Fruit fly (Drosophila melanogaster) whole organism, embryonic: ENCODE measurements around the gene ninaC.

ENCODE experiments used
- Antp ChIP-seq: fragments of 200-800 bp; sonication (Bioruptor generic); optimal IDR thresholded peaks from 3 replicates; lab custom pipeline; 2016; ENCODE audit warnings: missing biosample characterization, missing genetic modification characterization
- CG10267 ChIP-seq: fragments of 200-800 bp; sonication (Bioruptor generic); optimal IDR thresholded peaks from 2 replicates; lab custom pipeline; 2018; ENCODE audit warnings: missing biosample characterization, mild to moderate bottlenecking, missing genetic modification characterization, moderate library complexity
- CG10959 ChIP-seq: fragments of 200-800 bp; sonication (Bioruptor generic); IDR thresholded peaks from 2 replicates; pipeline ENCODE4 v1.3.6; 2022; ENCODE audit warnings: missing biosample characterization, missing genetic modification characterization
- CG12659 ChIP-seq: fragments of 200-800 bp; sonication (Bioruptor generic); optimal IDR thresholded peaks from 3 replicates; lab custom pipeline; 2017; ENCODE audit warnings: mild to moderate bottlenecking, missing biosample characterization, missing genetic modification reagents, missing genetic modification characterization
- CG13296 ChIP-seq: fragments of 200-800 bp; sonication (Bioruptor generic); optimal IDR thresholded peaks from 3 replicates; lab custom pipeline; 2018; ENCODE audit warnings: missing biosample characterization, mild to moderate bottlenecking, missing genetic modification characterization
- CG14710 ChIP-seq: fragments of 200-800 bp; sonication (Bioruptor generic); optimal IDR thresholded peaks from 3 replicates; lab custom pipeline; 2019; ENCODE audit warnings: missing biosample characterization, mild to moderate bottlenecking, missing genetic modification characterization, moderate library complexity
- CG15011 ChIP-seq: fragments of 200-800 bp; sonication (Bioruptor generic); optimal IDR thresholded peaks from 3 replicates; lab custom pipeline; 2018; ENCODE audit warnings: missing biosample characterization, mild to moderate bottlenecking, missing genetic modification characterization
- CG18619 ChIP-seq: fragments of 200-800 bp; sonication (Bioruptor generic); optimal IDR thresholded peaks from 3 replicates; lab custom pipeline; 2017; ENCODE audit warnings: missing biosample characterization, mild to moderate bottlenecking, missing genetic modification characterization
- CG2678 ChIP-seq: fragments of 200-800 bp; sonication (Bioruptor generic); optimal IDR thresholded peaks from 3 replicates; lab custom pipeline; 2019; ENCODE audit warnings: missing biosample characterization, mild to moderate bottlenecking, missing genetic modification characterization, moderate library complexity
- CG3065 ChIP-seq: fragments of 200-800 bp; sonication (Bioruptor generic); optimal IDR thresholded peaks from 2 replicates; lab custom pipeline; 2016; ENCODE audit warnings: missing biosample characterization, missing genetic modification characterization
- CG5953 ChIP-seq: fragments of 200-800 bp; sonication (Bioruptor generic); IDR thresholded peaks from 2 replicates; pipeline ENCODE4 v1.3.6; 2022; ENCODE audit warnings: missing biosample characterization, missing genetic modification characterization
- CG6254 ChIP-seq: fragments of 200-800 bp; sonication (Bioruptor generic); optimal IDR thresholded peaks from 3 replicates; lab custom pipeline; 2017; ENCODE audit warnings: mild to moderate bottlenecking, missing biosample characterization, missing genetic modification reagents, missing genetic modification characterization
- CG6765 ChIP-seq: fragments of 200-800 bp; sonication (Bioruptor generic); optimal IDR thresholded peaks from 3 replicates; lab custom pipeline; 2017; ENCODE audit warnings: missing biosample characterization, mild to moderate bottlenecking, missing genetic modification characterization
- CG6791 ChIP-seq: fragments of 200-800 bp; sonication (Bioruptor generic); IDR thresholded peaks from 3 replicates; pipeline ENCODE4 v1.3.6; 2022; ENCODE audit warnings: missing biosample characterization, missing genetic modification characterization; ENCODE audit not compliant: partially characterized antibody
- CG7556 ChIP-seq: fragments of 200-800 bp; sonication (Bioruptor generic); optimal IDR thresholded peaks from 2 replicates; lab custom pipeline; 2017; ENCODE audit warnings: missing biosample characterization, mild to moderate bottlenecking, missing genetic modification characterization
- CG7745 ChIP-seq: fragments of 200-800 bp; sonication (Bioruptor generic); optimal IDR thresholded peaks from 2 replicates; lab custom pipeline; 2018; ENCODE audit warnings: missing biosample characterization, mild to moderate bottlenecking, missing genetic modification characterization, moderate library complexity
- CG8478 ChIP-seq: fragments of >200 bp; optimal IDR thresholded peaks from 2 replicates; lab custom pipeline; 2018
- D19A ChIP-seq: fragments of 200-800 bp; optimal IDR thresholded peaks from 3 replicates; lab custom pipeline; 2019; ENCODE audit warnings: missing biosample characterization, mild to moderate bottlenecking, missing genetic modification characterization, moderate library complexity
- Dbx ChIP-seq: fragments of 200-800 bp; sonication (Bioruptor generic); IDR thresholded peaks from 3 replicates; pipeline ENCODE4 v1.3.6; 2022; ENCODE audit warnings: missing biosample characterization, missing genetic modification characterization
- Drgx ChIP-seq: fragments of 200-800 bp; sonication (Bioruptor generic); IDR thresholded peaks from 2 replicates; pipeline ENCODE4 v1.3.6; 2022; ENCODE audit warnings: missing biosample characterization, missing genetic modification characterization
- Elba2 ChIP-seq: fragments of 200-800 bp; sonication (Bioruptor generic); optimal IDR thresholded peaks from 3 replicates; lab custom pipeline; 2016; ENCODE audit warnings: missing biosample characterization, missing genetic modification characterization
- Fer1 ChIP-seq: fragments of 200-800 bp; sonication (Bioruptor generic); optimal IDR thresholded peaks from 2 replicates; lab custom pipeline; 2017; ENCODE audit warnings: missing biosample characterization, mild to moderate bottlenecking, missing genetic modification characterization
- Hmr ChIP-seq: fragments of 200-800 bp; sonication (Bioruptor generic); optimal IDR thresholded peaks from 3 replicates; lab custom pipeline; 2017; ENCODE audit warnings: mild to moderate bottlenecking, missing biosample characterization, missing genetic modification reagents, missing genetic modification characterization
- Hr39 ChIP-seq: fragments of >200 bp; optimal IDR thresholded peaks from 2 replicates; lab custom pipeline; 2017
- Lim3 ChIP-seq: fragments of 200-800 bp; sonication (Bioruptor generic); IDR thresholded peaks from 2 replicates; pipeline ENCODE4 v1.3.6; 2022; ENCODE audit warnings: missing biosample characterization, missing genetic modification characterization
- Med ChIP-seq: fragments of 200-800 bp; sonication (Bioruptor generic); peaks from one replicate; lab custom pipeline; 2016; ENCODE audit warnings: missing biosample characterization, missing genetic modification characterization, mild to moderate bottlenecking, inconsistent platforms, moderate library complexity
- Meics ChIP-seq: fragments of 200-800 bp; sonication (Bioruptor generic); optimal IDR thresholded peaks from 2 replicates; lab custom pipeline; 2017; ENCODE audit warnings: missing biosample characterization, mild to moderate bottlenecking, missing genetic modification characterization
- Oaz ChIP-seq: fragments of 200-800 bp; sonication (Bioruptor generic); IDR thresholded peaks from 2 replicates; pipeline ENCODE4 v1.3.6; 2022; ENCODE audit warnings: missing biosample characterization, missing genetic modification characterization
- Six4 ChIP-seq: fragments of 200-800 bp; sonication (Bioruptor generic); optimal IDR thresholded peaks from 2 replicates; lab custom pipeline; 2016; ENCODE audit warnings: missing biosample characterization, missing genetic modification characterization
- Spps ChIP-seq: fragments of 200-800 bp; sonication (Bioruptor generic); optimal IDR thresholded peaks from 2 replicates; lab custom pipeline; 2018; ENCODE audit warnings: missing biosample characterization, mild to moderate bottlenecking, missing genetic modification characterization
- Ssrp ChIP-seq: fragments of 200-800 bp; sonication (Bioruptor generic); optimal IDR thresholded peaks from 2 replicates; lab custom pipeline; 2018; ENCODE audit warnings: missing biosample characterization, mild to moderate bottlenecking, missing genetic modification characterization, moderate library complexity
- abd-A ChIP-seq: fragments of 200-800 bp; sonication (Bioruptor generic); optimal IDR thresholded peaks from 3 replicates; lab custom pipeline; 2019; ENCODE audit warnings: missing biosample characterization, mild to moderate bottlenecking, missing genetic modification characterization, moderate library complexity
- bab2 ChIP-seq: fragments of 200-800 bp; sonication (Bioruptor generic); optimal IDR thresholded peaks from 2 replicates; lab custom pipeline; 2016; ENCODE audit warnings: missing biosample characterization, missing genetic modification characterization
- bbx ChIP-seq: fragments of 200-800 bp; sonication (Bioruptor generic); IDR thresholded peaks from 2 replicates; pipeline ENCODE4 v1.3.6; 2022; ENCODE audit warnings: missing biosample characterization, missing genetic modification characterization; ENCODE audit not compliant: partially characterized antibody
- bsh ChIP-seq, 2 experiments: fragments of 200-800 bp; sonication (Bioruptor generic); optimal IDR thresholded peaks; 2 replicates each; lab custom pipeline; 2017 to 2018; ENCODE audit warnings: mild to moderate bottlenecking in 2 of 2, missing biosample characterization in 2 of 2, missing genetic modification characterization in 2 of 2, moderate library complexity in 1 of 2
- cad ChIP-seq: fragments of >200 bp; optimal IDR thresholded peaks from 2 replicates; lab custom pipeline; 2017; ENCODE audit warnings: missing biosample characterization, missing genetic modification characterization
- chn ChIP-seq: fragments of 200-800 bp; sonication (Bioruptor generic); optimal IDR thresholded peaks from 2 replicates; lab custom pipeline; 2016; ENCODE audit warnings: missing biosample characterization, missing genetic modification characterization
- cwo ChIP-seq: fragments of 200-800 bp; sonication (Bioruptor generic); optimal IDR thresholded peaks from 3 replicates; lab custom pipeline; 2017; ENCODE audit warnings: missing biosample characterization, missing genetic modification characterization, mild to moderate bottlenecking, moderate library complexity, missing genetic modification reagents
- dati ChIP-seq: fragments of 200-800 bp; sonication (Bioruptor generic); IDR thresholded peaks from 2 replicates; pipeline ENCODE4 v1.3.6; 2022; ENCODE audit warnings: missing biosample characterization, missing genetic modification characterization
- esg ChIP-seq: fragments of 200-800 bp; sonication (Bioruptor generic); conservative IDR thresholded peaks from 2 replicates; pipeline ENCODE4 v1.3.6; 2022; ENCODE audit warnings: missing biosample characterization, missing genetic modification characterization
- ftz-f1 ChIP-seq: fragments of 200-800 bp; sonication (Bioruptor generic); optimal IDR thresholded peaks from 2 replicates; lab custom pipeline; 2016; ENCODE audit warnings: missing biosample characterization, missing genetic modification characterization
- gt ChIP-seq: fragments of 200-800 bp; sonication (Bioruptor generic); IDR thresholded peaks from 2 replicates; pipeline ENCODE4 v1.3.6; 2022; ENCODE audit warnings: missing biosample characterization, missing genetic modification characterization
- h ChIP-seq: fragments of >200 bp; optimal IDR thresholded peaks from 2 replicates; lab custom pipeline; 2017
- jumu ChIP-seq: fragments of 200-800 bp; sonication (Bioruptor generic); optimal IDR thresholded peaks from 3 replicates; lab custom pipeline; 2016; ENCODE audit warnings: missing biosample characterization, missing genetic modification characterization
- onecut ChIP-seq: fragments of 200-800 bp; sonication (Bioruptor generic); IDR thresholded peaks from 2 replicates; pipeline ENCODE4 v1.3.6; 2022; ENCODE audit warnings: missing biosample characterization, missing genetic modification characterization
- pita ChIP-seq: fragments of 200-800 bp; sonication (Bioruptor generic); optimal IDR thresholded peaks from 2 replicates; lab custom pipeline; 2017; ENCODE audit warnings: missing biosample characterization, mild to moderate bottlenecking, missing genetic modification characterization
- pum ChIP-seq: fragments of 200-800 bp; sonication (Bioruptor generic); optimal IDR thresholded peaks from 2 replicates; lab custom pipeline; 2016; ENCODE audit warnings: missing biosample characterization, missing genetic modification characterization
- slou ChIP-seq: fragments of 200-800 bp; sonication (Bioruptor generic); optimal IDR thresholded peaks from 3 replicates; lab custom pipeline; 2016; ENCODE audit warnings: missing biosample characterization, missing genetic modification characterization
- unc-4 ChIP-seq: fragments of 200-800 bp; sonication (Bioruptor generic); IDR thresholded peaks from 2 replicates; pipeline ENCODE4 v1.3.6; 2022; ENCODE audit warnings: missing biosample characterization, missing genetic modification characterization; ENCODE audit not compliant: partially characterized antibody
- wdn ChIP-seq: fragments of 200-800 bp; sonication (Bioruptor generic); IDR thresholded peaks from 2 replicates; pipeline ENCODE4 v1.3.6; 2022; ENCODE audit warnings: missing biosample characterization, missing genetic modification characterization
- zen2 ChIP-seq: fragments of 200-800 bp; sonication (Bioruptor generic); IDR thresholded peaks from 3 replicates; pipeline ENCODE4 v1.3.6; 2022; ENCODE audit warnings: missing biosample characterization, missing genetic modification characterization; ENCODE audit not compliant: partially characterized antibody
- zfh1 ChIP-seq: fragments of 200-800 bp; sonication (Bioruptor generic); IDR thresholded peaks from 3 replicates; pipeline ENCODE4 v1.3.6; 2022; ENCODE audit warnings: missing biosample characterization, missing genetic modification characterization

Gene ninaC

DNA sequence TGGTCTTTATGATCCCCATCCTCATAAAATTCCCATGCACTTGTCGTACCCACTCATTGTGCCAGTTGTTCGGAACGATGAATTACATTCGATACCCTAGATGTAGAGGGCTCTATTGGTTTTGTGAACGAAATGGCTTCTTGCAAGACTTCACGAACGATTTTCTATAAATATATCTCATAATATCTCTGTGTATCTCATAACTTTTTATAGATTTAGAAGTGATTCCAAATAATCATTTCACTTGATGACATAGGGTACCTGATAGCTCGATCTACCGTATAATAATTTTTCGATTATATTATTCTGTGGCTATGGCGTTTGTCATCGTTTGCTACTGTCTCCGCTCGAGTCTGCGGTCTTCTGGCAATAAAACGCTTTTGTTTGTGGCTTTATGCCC is 19.5 kb downstream of the ninaC start (continued):
- TF ChIP-seq CG10959 = 0 out of 2 replicates have a peak, but pooled peaks have one; percentile 22
- peak; percentile 7 for TF ChIP-seq slou
- TF ChIP-seq Med (GFP tag; lab: Kevin White, UChicago) = peak; percentile 87
- TF ChIP-seq cad (GFP tag; lab: Kevin White, UChicago) = no peak
- peak; percentile 67 for TF ChIP-seq CG7556 (GFP tag; lab: Kevin White, UChicago)
- no peak for TF ChIP-seq bbx
- peak; percentile 25 for TF ChIP-seq abd-A (tag; lab: Kevin White, UChicago)
- TF ChIP-seq ftz-f1 (GFP tag; lab: Kevin White, UChicago) = no peak
- TF ChIP-seq CG12659 (GFP tag; lab: Kevin White, UChicago) = peak; percentile 45
- peak; percentile 59 for TF ChIP-seq CG13296 (GFP tag; lab: Kevin White, UChicago)
- 0 out of 3 replicates have a peak, but pooled peaks have one; percentile 38 for TF ChIP-seq Dbx (GFP tag; lab: Robert Waterston, UW)
- TF ChIP-seq gt (GFP tag; lab: Robert Waterston, UW) = no peak
- peak; percentile 3 for TF ChIP-seq bab2 (GFP tag; lab: Kevin White, UChicago)
- peak; percentile 56 for TF ChIP-seq CG10267 (tag; lab: Kevin White, UChicago)
- TF ChIP-seq zfh1 (GFP tag; lab: Robert Waterston, UW) = peak; percentile 57; the same call in 1 of the 3 replicates
- TF ChIP-seq CG2678 = peak; percentile 80
- 0 out of 2 replicates have a peak, but pooled peaks have one; percentile 37 for TF ChIP-seq wdn (GFP tag; lab: Robert Waterston, UW)
- TF ChIP-seq CG8478 = no peak
- TF ChIP-seq D19A (tag; lab: Kevin White, UChicago) = peak; percentile 58
- peak; percentile 17 for TF ChIP-seq CG14710 (tag; lab: Kevin White, UChicago)
- no peak for TF ChIP-seq zen2
- TF ChIP-seq CG18619 (GFP tag; lab: Kevin White, UChicago) = no peak
- no peak for TF ChIP-seq Elba2 (GFP tag; lab: Kevin White, UChicago)
- TF ChIP-seq CG6254 = peak; percentile 38
- TF ChIP-seq Antp (GFP tag; lab: Kevin White, UChicago) = peak; percentile 34
- TF ChIP-seq Hmr = peak; percentile 66
- peak; percentile 80 for TF ChIP-seq Drgx (GFP tag; lab: Robert Waterston, UW)
- TF ChIP-seq Spps (tag; lab: Kevin White, UChicago) = no peak
- TF ChIP-seq Six4 (GFP tag; lab: Kevin White, UChicago) = peak; percentile 38
- no peak for TF ChIP-seq onecut (GFP tag; lab: Robert Waterston, UW)
- peak in 1 of 2 experiments; percentile 77 for TF ChIP-seq bsh (GFP tag; optimal IDR thresholded peaks at IDR 0.05; lab: Kevin White, UChicago)
- TF ChIP-seq CG5953 (GFP tag; lab: Robert Waterston, UW) = peak; percentile 54
- TF ChIP-seq unc-4 (GFP tag; lab: Robert Waterston, UW) = no peak
- TF ChIP-seq CG6765 = peak; percentile 17
- peak; percentile 18 for TF ChIP-seq CG15011 (GFP tag; lab: Kevin White, UChicago)
- TF ChIP-seq cwo (GFP tag; lab: Kevin White, UChicago) = peak; percentile 74
- TF ChIP-seq pum (GFP tag; lab: Kevin White, UChicago) = peak; percentile 36
- peak; percentile 79 for TF ChIP-seq Fer1 (GFP tag; lab: Kevin White, UChicago)
- TF ChIP-seq pita (GFP tag; lab: Kevin White, UChicago) = no peak
- no peak for TF ChIP-seq CG6791 (GFP tag; lab: Robert Waterston, UW)
- TF ChIP-seq Hr39 (lab: Kevin White, UChicago) = no peak
- peak; percentile 52 for TF ChIP-seq Ssrp (tag; lab: Kevin White, UChicago)
- 0 out of 2 replicates have a peak, but pooled peaks have one; percentile 41 for TF ChIP-seq Oaz
- peak; percentile 32 for TF ChIP-seq chn (GFP tag; lab: Kevin White, UChicago)
- TF ChIP-seq CG3065 (GFP tag; lab: Kevin White, UChicago) = no peak
- TF ChIP-seq esg (GFP tag; lab: Robert Waterston, UW) = peak; percentile 51
- TF ChIP-seq Meics = peak; percentile 75
- no peak for TF ChIP-seq Lim3
- TF ChIP-seq dati = no peak
- TF ChIP-seq CG7745 (tag; lab: Kevin White, UChicago) = no peak
- no peak for TF ChIP-seq h
- peak; percentile 48 for TF ChIP-seq jumu (GFP tag; lab: Kevin White, UChicago)
